Fruit fly (Drosophila melanogaster) Kc167 (cell line): ENCODE measurements around the gene rgn.

ENCODE experiments used
- Sin3A ChIP-seq: fragments of >200 bp; optimal IDR thresholded peaks from 2 replicates; lab custom pipeline; 2018; ENCODE audit warnings: missing external identifiers
- psq ChIP-seq: fragments of >200 bp; optimal IDR thresholded peaks from 2 replicates; lab custom pipeline; 2017; ENCODE audit warnings: missing external identifiers

dm6 chr3L:21347197-21347831 is 35.0 kb upstream of the rgn start:
- no peak for TF ChIP-seq psq (lab: Kevin White, UChicago)
- TF ChIP-seq Sin3A (lab: Kevin White, UChicago) = no peak
